Fruit fly (Drosophila melanogaster) whole organism: ENCODE results near the gene CG13907.
A peak's percentile ranks its signal among the peaks of the same experiment; 100 is the strongest.

Experiments
- CG8478 ChIP-seq: fragments of >200 bp; optimal IDR thresholded peaks from 2 replicates; lab custom pipeline; 2018; ENCODE audit warnings: inconsistent platforms
- Dll ChIP-seq: fragments of >200 bp; optimal IDR thresholded peaks from 2 replicates; lab custom pipeline; 2017
- EcR ChIP-seq, 2 experiments: fragments of >200 bp; optimal IDR thresholded peaks; 2 replicates each; lab custom pipeline; 2017; ENCODE audit warnings: missing biosample characterization in 2 of 2, missing genetic modification characterization in 2 of 2, missing genetic modification reagents in 2 of 2
- pan ChIP-seq: fragments of >200 bp; optimal IDR thresholded peaks from 2 replicates; lab custom pipeline; 2017
- psq ChIP-seq: fragments of >200 bp; optimal IDR thresholded peaks from 2 replicates; lab custom pipeline; 2017
- usp ChIP-seq: fragments of >200 bp; optimal IDR thresholded peaks from 2 replicates; lab custom pipeline; 2017; ENCODE audit warnings: missing biosample characterization, missing genetic modification characterization, mixed read lengths

CG13907 gene

DNA sequence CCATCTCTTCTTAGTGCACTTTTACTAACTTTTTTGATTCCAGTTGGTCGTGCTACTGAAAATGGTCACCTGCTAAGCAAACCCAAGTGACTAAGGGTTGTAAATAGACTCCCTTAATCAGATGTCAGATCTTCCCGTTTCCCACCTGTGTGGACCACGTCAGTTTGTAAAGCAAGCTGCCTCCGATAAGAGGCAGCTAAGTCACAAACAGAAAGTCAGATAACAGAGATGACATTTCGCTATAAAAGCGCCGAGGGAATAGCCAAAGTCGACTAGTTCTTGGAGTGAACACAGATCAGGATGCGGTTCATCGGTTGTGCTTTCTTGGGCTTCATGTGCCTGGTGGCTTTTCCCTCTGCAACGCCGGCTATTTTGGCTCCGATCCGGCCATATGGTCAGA is 20.8 kb upstream of the CG13907 start, which contains the start of gene mat:
Gene mat (plus strand): TSS at position 301 of the 400 bp plus-strand sequence.
- TF ChIP-seq CG8478 (lab: Kevin White, UChicago) = no peak
- TF ChIP-seq EcR (GFP tag; optimal IDR thresholded peaks at IDR 0.05; lab: Kevin White, UChicago) = no peak
- no peak for TF ChIP-seq psq
- no peak for TF ChIP-seq Dll
- TF ChIP-seq usp (GFP tag; lab: Kevin White, UChicago) = no peak
- TF ChIP-seq pan = no peak

DNA sequence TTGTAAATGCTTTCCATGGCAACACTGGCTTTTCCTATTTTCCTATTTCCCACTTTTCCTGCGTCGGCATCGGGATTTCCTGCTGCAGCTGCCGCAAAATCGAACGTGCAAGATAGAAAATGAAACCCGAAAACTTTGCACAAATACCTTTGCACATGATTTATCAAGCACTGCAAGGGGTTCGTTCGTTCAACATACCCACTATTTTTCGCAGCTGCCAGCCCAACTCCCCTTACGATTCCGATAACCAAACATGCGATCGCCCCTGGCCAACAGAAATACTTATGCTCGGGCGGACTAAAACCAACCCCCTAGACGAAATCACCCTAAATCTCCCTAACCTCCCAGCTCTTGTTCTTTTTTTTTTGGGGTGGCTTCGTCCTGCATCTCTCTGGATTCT is 19.6 kb upstream of the CG13907 start:
- TF ChIP-seq psq (no peak), CG8478 (lab: Kevin White, UChicago) (no peak), EcR (GFP tag; optimal IDR thresholded peaks at IDR 0.05; lab: Kevin White, UChicago) (no peak), Dll (no peak), usp (GFP tag; lab: Kevin White, UChicago) (no peak), pan (no peak)

DNA sequence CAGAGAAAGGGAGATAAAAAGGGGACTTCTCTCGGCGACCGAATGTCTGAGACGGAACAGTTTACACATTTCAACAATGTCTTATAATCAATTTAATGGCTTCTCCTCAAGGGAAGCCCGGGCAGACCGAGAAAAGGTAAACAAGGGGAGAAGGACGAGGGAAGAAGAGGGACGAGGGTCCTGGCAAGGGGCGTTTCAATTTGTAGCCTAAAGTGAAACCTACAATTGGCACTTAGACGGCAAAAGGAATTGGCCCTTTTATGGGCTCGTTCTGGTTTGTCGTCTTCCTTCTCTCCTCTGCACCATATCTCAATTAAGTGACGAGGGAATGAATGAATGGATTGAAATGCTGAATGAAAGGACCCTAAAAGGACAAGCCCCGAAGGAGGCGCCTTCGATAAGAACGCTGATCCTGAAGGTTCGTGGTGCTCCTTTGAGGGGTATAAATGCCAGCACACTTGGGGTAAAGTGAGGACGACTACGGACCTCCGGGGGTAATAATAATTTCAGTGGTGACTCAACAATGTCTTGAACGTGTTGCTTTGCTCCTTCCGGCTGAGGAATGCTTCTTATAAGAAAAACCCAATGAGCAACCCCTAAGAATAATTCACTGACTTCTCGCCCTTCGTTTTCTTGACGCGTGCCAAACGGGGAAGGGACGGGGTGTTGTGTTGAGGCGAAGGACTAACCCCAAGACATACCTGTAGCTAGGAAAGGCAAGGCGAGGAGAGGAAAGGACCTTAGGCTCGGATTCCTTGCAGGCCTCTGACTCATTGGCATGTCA is 18.8 kb upstream of the CG13907 start:
- TF ChIP-seq pan (no peak), psq (no peak), CG8478 (lab: Kevin White, UChicago) (no peak), Dll (no peak), EcR (GFP tag; optimal IDR thresholded peaks at IDR 0.05; lab: Kevin White, UChicago) (no peak), usp (GFP tag; lab: Kevin White, UChicago) (no peak)

DNA sequence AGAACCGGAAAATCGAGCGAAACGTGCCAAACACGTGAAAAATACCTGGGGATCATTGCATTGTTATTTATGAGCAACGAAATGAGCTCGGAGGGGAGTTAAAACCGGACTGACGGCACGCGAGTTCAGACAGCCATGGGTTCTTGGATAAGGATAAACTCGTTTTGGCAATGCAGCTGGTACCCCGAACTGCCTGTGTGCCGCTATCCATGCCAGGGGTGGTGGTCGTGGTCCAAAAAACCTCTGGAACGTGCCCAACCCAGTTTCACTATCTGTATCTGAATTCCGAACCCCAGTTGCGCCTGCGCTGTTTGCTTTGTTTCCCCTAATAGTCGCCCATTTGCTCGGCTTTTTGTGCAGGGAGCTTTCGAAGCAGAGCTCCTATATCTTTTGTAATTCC is 17.5 kb upstream of the CG13907 start:
- TF ChIP-seq EcR (GFP tag; optimal IDR thresholded peaks at IDR 0.05; lab: Kevin White, UChicago) (no peak), usp (GFP tag; lab: Kevin White, UChicago) (no peak), CG8478 (lab: Kevin White, UChicago) (no peak), psq (no peak), pan (no peak), Dll (no peak)

DNA sequence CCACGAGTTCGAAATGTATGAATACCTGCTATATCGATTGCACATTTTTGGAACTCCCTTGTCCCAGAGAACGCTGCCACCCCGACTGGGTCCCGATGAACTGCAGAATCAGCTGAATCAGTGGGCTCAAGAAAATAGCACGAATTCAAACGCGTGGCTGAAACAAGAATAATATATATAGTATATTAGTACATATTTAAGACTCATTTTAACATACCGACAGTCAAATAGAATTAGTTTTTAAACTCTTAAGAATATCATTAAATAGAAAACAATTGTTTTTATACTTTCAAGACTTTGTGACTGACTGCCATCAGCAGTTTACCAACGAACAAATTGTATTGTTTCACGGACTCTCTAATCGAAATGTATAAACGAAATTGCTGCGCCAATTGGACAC is 15.3 kb upstream of the CG13907 start, which contains the start of gene CG34057:
Gene CG34057 (plus strand): TSS at position 301 of the 400 bp plus-strand sequence.
- TF ChIP-seq Dll (no peak), usp (GFP tag; lab: Kevin White, UChicago) (no peak)

DNA sequence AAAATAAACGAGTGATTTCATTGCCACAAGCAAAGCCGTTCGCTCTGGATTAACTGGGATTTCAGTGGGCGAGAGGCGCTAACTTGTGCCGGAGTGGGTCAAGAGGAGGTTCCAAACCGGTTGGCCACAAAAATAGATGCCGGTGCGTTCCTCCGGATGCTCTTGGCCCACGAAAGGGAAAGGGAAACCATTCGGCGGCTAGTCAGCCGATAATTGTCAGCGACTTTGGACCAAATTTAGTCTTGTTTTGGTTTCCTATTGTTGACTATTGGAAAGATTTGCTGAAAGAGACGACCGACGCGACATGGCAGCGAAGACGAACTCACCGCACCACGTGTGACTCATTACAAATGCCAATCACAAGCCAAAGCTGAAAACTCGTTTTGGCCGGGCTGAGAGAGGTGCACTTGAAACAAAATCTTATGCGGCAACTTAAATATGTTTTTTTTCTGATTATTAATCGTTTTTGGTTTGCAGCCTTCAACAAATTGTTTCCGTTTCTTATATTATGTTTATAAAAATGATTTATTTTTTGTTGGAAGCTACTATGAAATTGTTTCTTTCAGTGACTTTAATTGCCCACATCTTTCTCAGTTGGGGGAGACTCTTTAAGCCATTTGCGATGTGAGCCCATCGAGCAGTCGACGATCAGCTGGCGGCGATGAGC is 13.6 kb upstream of the CG13907 start, which contains the start of gene CG34056:
Gene CG34056 (plus strand): TSS at position 638 of the 667 bp plus-strand sequence.
- TF ChIP-seq Dll = peak; percentile 79
- no peak for TF ChIP-seq psq

DNA sequence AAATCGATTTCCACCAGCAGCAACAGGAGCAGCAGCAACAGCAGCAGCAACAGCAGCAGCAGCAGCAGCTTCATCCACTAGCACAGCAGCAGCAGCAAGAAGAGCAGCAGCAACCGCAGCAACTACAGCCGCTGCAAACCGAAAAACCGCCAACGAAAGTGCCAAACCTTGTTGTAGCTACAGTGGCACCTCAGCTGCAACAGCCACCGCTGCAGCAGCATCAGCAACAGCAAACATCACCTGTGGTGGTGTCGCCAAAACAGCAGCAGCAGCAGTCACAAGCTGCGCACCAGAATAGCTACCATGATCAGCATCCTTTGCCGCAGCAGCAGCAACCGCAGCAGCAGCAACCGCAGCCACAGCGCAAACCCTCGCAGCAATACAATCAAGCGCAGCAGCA is 6.6 kb upstream of the CG13907 start:
- TF ChIP-seq usp (GFP tag; lab: Kevin White, UChicago) (no peak), CG8478 (lab: Kevin White, UChicago) (no peak), psq (no peak), pan (no peak), Dll (no peak)

DNA sequence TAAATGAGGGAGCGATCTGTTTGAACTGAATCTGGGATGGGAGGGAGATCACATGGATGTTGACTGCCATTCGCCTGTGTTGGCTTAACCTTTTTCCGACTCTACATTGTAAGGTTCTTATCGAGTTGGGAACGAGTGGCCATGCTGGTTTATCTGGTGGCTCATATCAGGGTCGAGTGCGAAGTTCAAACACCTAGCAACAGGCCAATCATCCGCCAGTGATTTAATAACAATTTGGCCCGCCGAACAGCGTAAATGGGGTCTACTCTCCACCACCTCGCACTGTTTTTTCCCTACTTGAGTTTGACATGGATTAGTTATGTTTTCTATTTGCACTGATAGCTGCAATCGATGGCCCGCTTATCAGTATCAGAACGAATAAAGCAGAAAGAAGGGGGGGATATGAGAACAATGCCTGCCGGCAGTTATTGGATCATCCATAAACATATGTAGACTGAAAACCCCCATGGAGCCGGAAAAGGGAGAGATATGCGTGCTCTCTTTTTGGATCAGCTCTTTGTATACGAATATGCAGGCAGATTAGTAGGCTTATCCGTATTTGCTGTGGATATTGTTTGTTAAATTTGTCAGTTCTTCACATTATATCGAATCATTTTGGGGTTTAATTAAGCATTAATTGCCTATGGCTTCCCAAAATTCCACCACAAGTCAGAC is 5.7 kb upstream of the CG13907 start:
- TF ChIP-seq CG8478 (lab: Kevin White, UChicago) (no peak), pan (no peak), Dll (no peak), usp (GFP tag; lab: Kevin White, UChicago) (no peak), EcR (GFP tag; optimal IDR thresholded peaks at IDR 0.05; lab: Kevin White, UChicago) (no peak), psq (no peak)

DNA sequence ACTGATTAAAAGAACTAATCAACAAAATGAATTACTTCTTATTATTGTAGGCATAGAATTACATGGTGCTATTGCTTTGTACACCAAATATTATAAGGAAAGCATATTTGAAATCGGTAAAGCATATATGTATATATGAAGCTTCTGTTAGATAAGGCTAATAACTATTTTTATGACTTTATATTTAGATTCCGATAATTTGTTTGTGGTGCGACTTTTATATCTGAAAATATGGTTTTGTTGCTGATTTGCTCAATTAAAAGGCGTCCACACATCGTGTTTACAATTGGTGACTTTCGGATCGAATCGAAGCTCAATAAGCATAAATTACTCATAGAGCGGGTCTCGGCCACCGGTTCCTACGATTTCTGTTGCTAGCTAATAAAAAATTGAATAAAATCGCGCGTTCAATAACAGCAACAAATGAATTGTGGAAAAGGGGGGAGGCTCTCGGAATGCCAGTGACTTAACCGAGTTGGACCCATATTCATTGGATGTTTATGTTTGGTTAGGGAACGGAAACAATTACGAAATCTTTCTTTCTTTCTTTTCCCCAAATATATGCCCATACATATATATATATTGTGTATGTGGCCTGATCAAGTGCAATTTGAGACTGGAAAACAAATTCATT is 3.9 kb upstream of the CG13907 start:
- TF ChIP-seq pan (no peak), psq (no peak), usp (GFP tag; lab: Kevin White, UChicago) (no peak), EcR (GFP tag; optimal IDR thresholded peaks at IDR 0.05; lab: Kevin White, UChicago) (no peak), Dll (no peak), CG8478 (lab: Kevin White, UChicago) (no peak)

DNA sequence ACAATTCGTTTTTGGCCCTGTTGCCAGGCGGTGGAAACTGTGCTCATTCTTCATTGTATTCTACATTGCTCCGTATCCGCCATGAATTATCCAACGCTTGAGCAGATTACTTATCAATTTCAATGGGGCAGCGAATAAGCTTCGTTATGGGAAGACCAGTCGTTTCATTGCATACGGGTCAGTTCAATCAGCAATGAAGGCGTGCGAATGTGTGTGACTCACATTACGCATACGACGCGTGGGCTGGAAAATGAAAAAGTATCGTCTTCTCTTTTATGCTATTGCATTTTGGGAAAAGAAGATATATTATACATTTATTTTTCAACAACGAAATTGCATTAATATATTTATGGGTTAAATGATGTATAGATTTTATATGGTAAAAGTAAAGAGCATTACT is 3.2 kb upstream of the CG13907 start:
- no peak for TF ChIP-seq EcR (GFP tag; optimal IDR thresholded peaks at IDR 0.05; lab: Kevin White, UChicago)

DNA sequence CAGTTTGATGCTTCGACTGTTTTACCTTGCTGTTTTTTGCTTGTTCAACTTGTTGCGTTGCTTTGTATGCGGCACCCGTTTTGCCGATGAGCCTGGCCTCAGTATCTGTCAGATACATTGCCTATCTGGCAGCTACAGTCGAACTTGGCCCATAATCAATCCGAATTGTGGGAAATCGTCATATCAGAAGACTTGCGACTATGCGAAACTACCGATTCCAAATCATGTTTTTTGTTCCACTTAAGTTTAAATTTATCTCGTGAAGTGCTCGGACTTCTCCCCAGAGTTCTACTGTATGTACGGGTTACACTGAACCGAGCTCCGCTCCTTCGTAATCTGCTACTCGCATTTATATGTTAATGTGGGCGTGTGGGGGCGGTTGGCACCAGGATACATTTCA is 2.4 kb upstream of the CG13907 start:
- TF ChIP-seq EcR (GFP tag; optimal IDR thresholded peaks at IDR 0.05; lab: Kevin White, UChicago) (no peak), usp (GFP tag; lab: Kevin White, UChicago) (no peak), pan (no peak), CG8478 (lab: Kevin White, UChicago) (no peak), Dll (no peak), psq (no peak)

DNA sequence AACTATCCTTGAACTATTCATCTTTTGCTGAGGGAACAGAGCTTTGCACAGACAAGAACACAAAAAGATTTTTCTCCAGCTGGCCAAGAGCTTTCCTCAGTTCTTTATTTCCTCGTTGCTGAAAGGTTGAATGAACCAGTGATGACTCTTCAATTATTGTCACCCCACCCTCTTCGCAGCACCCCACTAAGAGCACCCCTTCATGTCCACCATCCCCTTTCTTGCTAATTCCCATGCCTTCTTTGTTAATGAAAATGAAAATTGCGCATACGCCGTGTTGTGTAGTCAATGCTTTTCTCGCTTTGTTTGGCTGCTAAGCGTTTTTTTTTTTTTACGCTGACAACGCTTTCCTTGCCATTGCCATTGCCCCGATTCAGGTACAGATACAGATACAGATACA is 2.0 kb upstream of the CG13907 start:
- TF ChIP-seq pan (no peak), usp (GFP tag; lab: Kevin White, UChicago) (no peak), EcR (GFP tag; optimal IDR thresholded peaks at IDR 0.05; lab: Kevin White, UChicago) (no peak), Dll (no peak), CG8478 (lab: Kevin White, UChicago) (no peak)
